Fruit fly (Drosophila melanogaster) whole organism, adult: ENCODE data around the gene Syx17.

ENCODE experiments used
- CG11617 ChIP-seq: fragments of 200-800 bp; sonication (Bioruptor generic); optimal IDR thresholded peaks from 2 replicates; lab custom pipeline; 2017; ENCODE audit warnings: mild to moderate bottlenecking, missing biosample characterization, missing genetic modification reagents, missing genetic modification characterization
- CG1620 ChIP-seq: fragments of 200-800 bp; sonication (Bioruptor generic); optimal IDR thresholded peaks from 2 replicates; lab custom pipeline; 2016; ENCODE audit warnings: missing biosample characterization, missing genetic modification characterization
- CG33017 ChIP-seq: fragments of 200-800 bp; sonication (Bioruptor generic); optimal IDR thresholded peaks from 2 replicates; lab custom pipeline; 2018; ENCODE audit warnings: missing biosample characterization, mild to moderate bottlenecking, missing genetic modification characterization, moderate library complexity
- CG7101 ChIP-seq: fragments of 200-800 bp; sonication (Bioruptor generic); optimal IDR thresholded peaks from 2 replicates; lab custom pipeline; 2018; ENCODE audit warnings: missing biosample characterization, mild to moderate bottlenecking, missing genetic modification characterization, moderate library complexity
- Clk ChIP-seq: fragments of 200-800 bp; sonication (Bioruptor generic); optimal IDR thresholded peaks from 2 replicates; lab custom pipeline; 2017; ENCODE audit warnings: missing biosample characterization, missing genetic modification characterization
- ovo ChIP-seq: fragments of 200-800 bp; sonication (Bioruptor generic); optimal IDR thresholded peaks from 2 replicates; lab custom pipeline; 2016; ENCODE audit warnings: missing biosample characterization, missing genetic modification characterization

dm6 chr3L:4440153-4440552, 36.9 kb downstream of the Syx17 start:
- TF ChIP-seq CG11617 (GFP tag; lab: Kevin White, UChicago) (no peak), CG1620 (GFP tag; lab: Kevin White, UChicago) (no peak), Clk (no peak), ovo (GFP tag; lab: Kevin White, UChicago) (no peak), CG7101 (tag; lab: Kevin White, UChicago) (no peak), CG33017 (no peak)
